Fruit fly (Drosophila melanogaster) S2 (cell line): ENCODE measurements around the gene ND-24.

Experiments
- CG8478 ChIP-seq: fragments of >200 bp; optimal IDR thresholded peaks from 2 replicates; lab custom pipeline; 2018
- CTCF ChIP-seq, 2 experiments: fragments of >200 bp; optimal IDR thresholded peaks; 2 replicates each; lab custom pipeline; 2018

DNA sequence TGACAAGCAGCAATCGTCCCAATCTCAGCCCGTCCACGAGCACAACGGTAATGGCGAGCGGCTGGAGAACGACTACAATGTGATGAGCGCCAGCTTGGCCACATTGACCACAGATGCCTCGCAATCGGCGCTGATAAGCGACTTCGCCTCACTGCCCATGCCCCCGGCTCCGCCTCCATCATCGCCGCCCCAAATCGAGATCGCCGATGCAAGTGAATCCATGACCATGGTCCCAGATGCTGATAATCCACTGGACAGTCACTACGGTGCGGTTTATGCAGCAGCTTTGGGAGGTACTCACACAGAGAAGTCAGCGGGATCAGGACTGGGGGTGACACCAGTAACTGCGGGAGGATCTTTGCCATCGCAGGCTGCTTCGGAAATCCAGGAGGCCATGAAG, 29.4 kb upstream of the ND-24 start:
- TF ChIP-seq CTCF (optimal IDR thresholded peaks at IDR 0.05; lab: Kevin White, UChicago) (no peak), CG8478 (lab: Kevin White, UChicago) (no peak)
